Worm (Caenorhabditis elegans) whole organism, midembryonic: ENCODE measurements around the gene F59A7.5.

Source experiments
- T22C8.4 ChIP-seq: fragments of 200-800 bp; sonication (Bioruptor generic); IDR thresholded peaks from 2 replicates; pipeline ENCODE4 v1.3.6; 2022; ENCODE audit warnings: missing genetic modification characterization, missing compliant biosample characterization
- cog-1 ChIP-seq: sonication (generic microtip); optimal IDR thresholded peaks from 2 replicates; lab custom pipeline; 2016; ENCODE audit warnings: missing genetic modification characterization, missing compliant biosample characterization
- flt-1 ChIP-seq: fragments of 200-800 bp; sonication (Bioruptor generic); IDR thresholded peaks from 2 replicates; pipeline ENCODE4 v1.3.6; 2022; ENCODE audit warnings: missing genetic modification characterization, missing compliant biosample characterization
- klf-2 ChIP-seq: fragments of 200-800 bp; sonication (Bioruptor generic); conservative IDR thresholded peaks from 2 replicates; pipeline ENCODE4 v1.3.6; 2022; ENCODE audit warnings: missing genetic modification reagents, missing genetic modification characterization, missing compliant biosample characterization
- med-1 ChIP-seq: sonication (generic microtip); optimal IDR thresholded peaks from 2 replicates; lab custom pipeline; 2017; ENCODE audit warnings: missing genetic modification characterization, mild to moderate bottlenecking, missing compliant biosample characterization, antibody characterized with exemption, missing genetic modification reagents; ENCODE audit not compliant: insufficient read depth
- ref-1 ChIP-seq: fragments of 200-800 bp; sonication (Bioruptor generic); conservative IDR thresholded peaks from 2 replicates; pipeline ENCODE4 v1.3.6; 2022; ENCODE audit warnings: missing genetic modification reagents, missing genetic modification characterization, missing compliant biosample characterization
- tab-1 ChIP-seq: fragments of 200-800 bp; sonication (Bioruptor generic); IDR thresholded peaks from 2 replicates; pipeline ENCODE4 v1.3.6; 2022; ENCODE audit warnings: missing genetic modification characterization, missing compliant biosample characterization
- ztf-23 ChIP-seq: fragments of 200-800 bp; sonication (Bioruptor generic); IDR thresholded peaks from 2 replicates; pipeline ENCODE4 v1.3.6; 2022; ENCODE audit warnings: missing genetic modification reagents, missing genetic modification characterization, missing compliant biosample characterization
- ztf-29 ChIP-seq: fragments of 200-800 bp; sonication (Bioruptor generic); IDR thresholded peaks from 2 replicates; pipeline ENCODE4 v1.3.6; 2022; ENCODE audit warnings: missing genetic modification reagents, missing genetic modification characterization, missing compliant biosample characterization

The F59A7.5 gene

DNA sequence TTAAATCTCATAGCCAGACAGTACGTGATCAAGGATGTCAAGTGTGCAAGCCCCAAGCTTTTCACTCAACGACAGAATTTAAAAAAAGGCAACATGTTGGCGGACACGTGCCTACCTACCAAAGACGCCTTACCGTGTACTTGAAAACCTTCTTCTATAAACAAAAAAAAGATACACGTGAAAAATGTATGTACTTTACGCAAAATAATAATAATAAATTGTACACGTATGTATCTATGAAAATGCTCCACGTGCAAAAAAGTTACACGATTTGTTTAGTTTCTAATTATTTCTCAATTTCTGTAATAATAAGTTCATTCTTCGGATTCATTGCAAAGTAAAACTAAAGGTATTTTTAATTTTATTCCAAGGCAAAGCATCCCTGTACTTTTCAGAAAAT, 17.8 kb upstream of the F59A7.5 start, which contains the start of gene cysl-4:
cysl-4 (plus strand) TSS at position 301 of the 400 bp plus-strand sequence.
- TF ChIP-seq klf-2 (no peak), ztf-23 (no peak), flt-1 (no peak), T22C8.4 (GFP tag; lab: Robert Waterston, UW) (no peak), tab-1 (GFP tag; lab: Robert Waterston, UW) (no peak), ref-1 (no peak), cog-1 (tag; lab: Kevin White, UChicago) (no peak), ztf-29 (GFP tag; lab: Robert Waterston, UW) (no peak), med-1 (GFP tag; lab: Kevin White, UChicago) (no peak)

DNA sequence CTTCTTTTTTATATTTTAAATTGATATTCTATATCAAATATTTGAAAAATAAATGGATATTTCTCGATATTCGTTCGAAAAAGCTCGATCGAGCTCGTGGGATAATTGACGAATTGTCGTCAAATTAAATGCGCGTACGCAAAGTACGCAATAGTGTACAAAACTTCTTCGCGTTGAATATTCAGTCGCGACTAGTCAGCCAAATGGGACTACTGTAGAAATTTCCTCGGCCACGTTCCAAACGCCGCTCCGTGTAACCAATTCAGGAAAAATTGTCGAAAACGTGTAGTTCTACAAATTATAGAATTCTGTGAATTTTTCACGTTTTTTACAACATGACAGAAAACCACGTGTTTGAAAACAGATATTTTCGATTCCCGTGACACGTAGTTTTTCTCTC, 14.1 kb upstream of the F59A7.5 start:
- TF ChIP-seq cog-1 (tag; lab: Kevin White, UChicago), result no peak
- no peak for TF ChIP-seq tab-1 (GFP tag; lab: Robert Waterston, UW)
- TF ChIP-seq flt-1, result no peak
- no peak for TF ChIP-seq ref-1
- no peak for TF ChIP-seq klf-2
- TF ChIP-seq ztf-23, result no peak
- no peak for TF ChIP-seq ztf-29 (GFP tag; lab: Robert Waterston, UW)
- no peak for TF ChIP-seq T22C8.4 (GFP tag; lab: Robert Waterston, UW)
- no peak for TF ChIP-seq med-1 (GFP tag; lab: Kevin White, UChicago)

DNA sequence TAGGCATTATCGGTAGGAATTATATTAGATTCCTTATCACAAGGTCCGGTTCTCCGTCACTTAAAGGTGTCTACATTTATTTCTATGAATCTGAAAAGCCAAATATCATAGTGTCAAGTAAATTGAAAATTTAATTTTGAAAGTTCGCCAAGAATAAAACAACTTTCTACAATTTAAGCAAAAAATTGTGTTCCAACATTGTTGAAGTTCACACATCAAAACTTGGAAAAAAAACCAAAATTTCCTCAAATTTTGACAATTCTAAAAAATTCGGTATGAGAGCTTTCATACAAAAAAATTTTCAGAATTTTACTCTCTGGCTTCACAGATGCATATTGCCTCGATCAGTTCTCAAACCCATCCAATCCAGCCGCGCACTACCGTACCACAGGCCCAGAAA, 10.7 kb upstream of the F59A7.5 start, which contains the start of gene F59A7.7:
F59A7.7 (plus strand) TSS at position 301 of the 400 bp plus-strand sequence.
- TF ChIP-seq ref-1 (no peak), klf-2 (no peak), med-1 (GFP tag; lab: Kevin White, UChicago) (no peak), cog-1 (tag; lab: Kevin White, UChicago) (no peak), tab-1 (GFP tag; lab: Robert Waterston, UW) (no peak), flt-1 (no peak), ztf-23 (no peak), T22C8.4 (GFP tag; lab: Robert Waterston, UW) (no peak), ztf-29 (GFP tag; lab: Robert Waterston, UW) (no peak)

DNA sequence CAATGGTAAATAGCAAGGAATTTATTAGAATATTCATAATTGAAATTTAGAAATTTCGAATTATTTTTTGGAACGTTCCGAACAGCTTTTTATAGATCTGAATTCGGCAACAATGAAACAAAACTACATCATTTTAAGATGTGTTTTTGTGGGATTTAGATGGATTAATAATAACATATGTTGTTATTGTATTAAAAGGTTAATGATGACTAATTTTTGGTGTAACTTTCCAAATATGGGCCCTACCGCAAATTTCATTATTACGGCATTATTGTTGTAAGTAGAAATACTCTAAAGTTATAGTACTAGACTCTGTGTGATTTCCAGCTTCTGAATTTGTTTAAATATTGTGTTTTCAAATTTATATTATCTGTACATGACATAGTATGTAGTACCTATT, 8.7 kb upstream of the F59A7.5 start, which contains the start of gene F59A7.11:
F59A7.11 (minus strand) TSS at position 101 of the 400 bp plus-strand sequence.
- TF ChIP-seq tab-1 (GFP tag; lab: Robert Waterston, UW) (no peak), klf-2 (no peak), ztf-23 (no peak), ztf-29 (GFP tag; lab: Robert Waterston, UW) (no peak), ref-1 (no peak), cog-1 (tag; lab: Kevin White, UChicago) (no peak), med-1 (GFP tag; lab: Kevin White, UChicago) (no peak)

DNA sequence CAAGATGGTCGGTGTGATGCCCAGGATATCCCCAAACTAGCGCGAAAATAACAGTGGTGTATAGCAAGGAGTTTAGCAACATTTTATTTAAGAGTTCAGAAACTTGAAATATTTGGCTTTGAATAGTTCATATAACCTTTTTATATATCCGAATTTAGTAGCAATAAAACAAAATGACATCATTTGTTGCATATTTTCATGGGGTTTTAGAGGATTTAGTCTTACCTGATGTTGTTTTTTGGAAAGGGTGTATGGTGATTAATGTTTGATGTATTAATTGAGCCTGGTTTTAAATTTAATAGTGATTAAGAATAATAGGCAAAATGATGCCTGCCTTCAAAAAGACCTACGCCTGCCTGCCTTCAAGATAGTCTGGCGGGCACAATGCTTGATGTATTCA, 6.0 kb upstream of the F59A7.5 start, which contains the start of gene F59A7.2:
F59A7.2 (minus strand) TSS at position 101 of the 400 bp plus-strand sequence.
- no peak for TF ChIP-seq T22C8.4 (GFP tag; lab: Robert Waterston, UW)
- no peak for TF ChIP-seq tab-1 (GFP tag; lab: Robert Waterston, UW)

DNA sequence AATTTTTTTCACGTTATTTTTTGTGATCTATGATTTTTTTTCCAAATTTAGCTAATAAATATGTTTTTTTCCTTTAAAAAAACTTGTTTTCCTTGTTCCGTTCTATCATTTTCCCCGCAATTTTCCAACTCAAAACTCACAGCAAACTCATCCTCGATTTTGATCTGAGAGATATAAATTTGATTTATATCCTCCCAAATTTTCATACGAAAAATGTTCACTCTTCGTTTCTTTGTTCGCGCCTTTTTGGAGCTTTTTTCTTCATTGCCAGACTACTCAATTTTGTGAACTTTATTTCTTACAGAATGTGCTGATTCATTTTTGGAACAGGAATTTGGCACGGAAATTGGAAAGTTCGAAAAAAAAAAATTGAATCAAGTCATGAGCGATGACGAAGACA, 3.8 kb upstream of the F59A7.5 start, which contains the start of gene F59A7.14:
F59A7.14 (plus strand) TSS at position 301 of the 400 bp plus-strand sequence.
- no peak for TF ChIP-seq T22C8.4 (GFP tag; lab: Robert Waterston, UW)
- TF ChIP-seq klf-2, result no peak
- no peak for TF ChIP-seq flt-1
- TF ChIP-seq ztf-23, result no peak
- no peak for TF ChIP-seq cog-1 (tag; lab: Kevin White, UChicago)
- no peak for TF ChIP-seq ztf-29 (GFP tag; lab: Robert Waterston, UW)
- no peak for TF ChIP-seq ref-1
- TF ChIP-seq med-1 (GFP tag; lab: Kevin White, UChicago), result no peak
- TF ChIP-seq tab-1 (GFP tag; lab: Robert Waterston, UW), result no peak

DNA sequence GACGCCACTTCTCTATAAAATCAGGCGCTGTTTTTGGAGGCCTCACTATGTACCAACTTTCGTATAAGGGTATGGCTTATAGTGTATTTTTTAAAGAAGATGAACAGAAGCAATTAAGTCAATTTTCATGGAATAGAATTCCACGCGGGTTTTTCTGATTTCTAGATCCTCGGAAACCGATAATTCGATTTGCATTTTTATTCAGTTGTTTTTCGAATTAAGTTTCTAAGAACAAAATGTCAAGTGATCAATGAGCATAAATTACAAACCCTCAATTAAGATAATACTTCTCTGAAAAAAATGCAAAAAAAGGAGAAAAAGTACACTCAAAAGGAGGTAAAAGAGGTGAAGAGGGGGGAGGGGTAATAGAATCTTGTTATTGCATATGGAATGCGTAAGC, 1.2 kb upstream of the F59A7.5 start:
- TF ChIP-seq ref-1, result no peak
- TF ChIP-seq cog-1 (tag; lab: Kevin White, UChicago), result no peak

DNA sequence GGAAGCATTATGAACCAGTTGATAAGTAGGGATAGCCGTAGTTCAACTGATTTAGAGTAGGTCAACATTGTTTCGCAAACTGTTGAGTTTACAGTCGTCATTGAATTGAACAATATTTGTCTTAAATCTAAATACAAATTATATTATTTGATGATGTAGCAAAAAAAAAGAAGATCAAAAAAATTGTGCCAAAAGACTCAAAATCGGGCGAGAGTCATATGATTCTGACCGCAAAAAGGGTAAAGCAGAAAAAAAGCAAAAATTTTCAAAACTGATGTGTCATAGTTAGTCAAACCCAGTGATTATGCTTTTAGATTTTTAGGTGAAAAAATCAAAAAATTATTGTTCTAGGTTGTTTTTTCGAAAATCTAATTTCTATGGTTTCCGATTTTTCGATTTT, 5.3 kb downstream of the F59A7.5 start, which contains the start of gene srab-13:
srab-13 (minus strand) TSS at position 101 of the 400 bp plus-strand sequence.
- TF ChIP-seq ref-1 (no peak), flt-1 (no peak), ztf-29 (GFP tag; lab: Robert Waterston, UW) (no peak), cog-1 (tag; lab: Kevin White, UChicago) (no peak), tab-1 (GFP tag; lab: Robert Waterston, UW) (no peak)

DNA sequence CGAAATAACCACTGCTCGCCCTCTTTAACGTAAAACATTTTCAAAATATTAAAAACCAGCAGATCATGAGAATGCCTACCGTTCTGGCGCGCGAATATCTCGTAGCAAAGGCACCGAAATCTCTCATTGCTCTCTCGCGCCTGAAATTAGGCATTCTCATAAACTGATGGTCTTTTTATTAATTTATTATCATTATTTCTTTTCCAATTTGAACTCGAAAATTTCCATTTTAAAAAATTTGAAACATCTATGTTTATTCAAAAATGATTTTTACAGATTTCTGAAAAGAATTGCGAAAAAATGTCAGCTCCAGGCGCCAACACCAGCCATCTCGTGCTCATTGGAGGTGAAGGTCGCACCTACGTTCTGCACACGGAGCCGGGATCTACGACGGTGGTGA, 7.4 kb downstream of the F59A7.5 start, which contains the start of gene F59A7.12:
F59A7.12 (plus strand) TSS at position 301 of the 400 bp plus-strand sequence.
- TF ChIP-seq T22C8.4 (GFP tag; lab: Robert Waterston, UW) (no peak), ztf-29 (GFP tag; lab: Robert Waterston, UW) (no peak), med-1 (GFP tag; lab: Kevin White, UChicago) (no peak)

DNA sequence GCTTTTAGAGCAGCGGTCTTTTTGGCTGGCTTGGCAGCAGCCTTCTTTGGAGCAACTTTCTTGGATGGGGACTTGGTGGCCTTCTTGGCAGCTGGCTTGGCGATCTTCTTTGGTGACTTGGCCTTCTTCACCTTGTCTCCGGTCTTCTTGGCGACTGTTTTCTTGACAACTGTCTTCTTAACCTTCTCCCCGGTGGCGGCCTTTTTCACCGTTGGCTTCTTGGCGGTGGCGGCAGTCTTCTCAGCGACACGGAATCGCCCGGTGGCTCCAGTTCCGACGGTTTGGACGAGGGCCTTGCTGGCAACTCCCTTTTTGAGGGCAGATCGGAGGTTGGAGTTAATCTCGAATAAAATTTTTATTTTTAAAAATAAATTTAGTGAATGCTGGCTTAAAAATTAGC, 8.2 kb downstream of the F59A7.5 start:
- no peak for TF ChIP-seq ztf-29 (GFP tag; lab: Robert Waterston, UW)
- no peak for TF ChIP-seq tab-1 (GFP tag; lab: Robert Waterston, UW)
- TF ChIP-seq cog-1 (tag; lab: Kevin White, UChicago), result no peak

DNA sequence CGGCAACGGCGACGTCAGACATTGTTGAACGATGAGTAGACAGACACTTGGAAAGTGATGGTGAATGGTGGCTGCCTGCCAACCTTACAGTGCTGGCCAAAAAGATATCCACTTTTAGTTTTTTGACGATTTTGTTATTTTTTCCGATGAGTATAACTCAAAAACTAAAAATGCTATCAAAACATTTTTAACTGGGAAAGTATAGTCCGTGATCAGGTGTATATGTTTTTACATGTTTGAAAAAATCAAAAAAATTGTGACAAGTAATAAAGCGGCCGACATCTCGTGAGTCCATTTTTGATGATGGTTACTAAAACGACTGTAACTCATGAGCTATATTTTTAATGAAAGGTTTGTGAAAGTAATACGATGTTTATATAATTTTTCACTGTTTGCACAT, 9.0 kb downstream of the F59A7.5 start, which contains the start of gene hil-6:
hil-6 (minus strand) TSS at position 101 of the 400 bp plus-strand sequence.
- TF ChIP-seq tab-1 (GFP tag; lab: Robert Waterston, UW) (no peak), cog-1 (tag; lab: Kevin White, UChicago) (no peak), T22C8.4 (GFP tag; lab: Robert Waterston, UW) (no peak), flt-1 (no peak), med-1 (GFP tag; lab: Kevin White, UChicago) (no peak), ztf-23 (no peak), ztf-29 (GFP tag; lab: Robert Waterston, UW) (no peak), ref-1 (no peak)
